Worm (Caenorhabditis elegans): Measurements from ENCODE around the gene mtcu-2.
"Not testable (repeated sequence)": the region's sequence is repeated elsewhere in the genome, so short reads cannot be mapped to it uniquely, and the experiment has no call there.

The mtcu-2 gene

DNA sequence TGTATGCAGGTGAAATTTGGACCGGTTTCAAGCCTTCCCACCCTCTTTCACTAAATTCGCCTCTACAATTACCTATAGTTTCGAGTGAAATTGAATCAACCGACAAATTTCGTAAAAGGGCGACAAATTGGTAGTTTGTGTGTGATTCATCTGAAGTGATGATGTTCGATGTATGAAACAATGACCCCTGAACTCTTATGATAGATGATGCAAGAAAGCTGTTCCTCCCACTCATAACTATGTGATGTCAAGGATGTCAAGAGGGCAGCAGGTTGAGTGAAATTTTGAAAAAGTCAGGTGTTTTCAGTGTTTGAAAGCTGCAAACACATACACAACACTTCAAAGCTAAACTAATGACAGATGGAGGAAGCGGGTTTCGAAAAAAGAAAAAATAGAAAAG lies 20.5 kb downstream of the mtcu-2 start:
- TF ChIP-seq nhr-28 (tag; optimal IDR thresholded peaks at IDR 0.05) (no peak), nhr-11 (tag; optimal IDR thresholded peaks at IDR 0.05) (peak; percentile 47)

DNA sequence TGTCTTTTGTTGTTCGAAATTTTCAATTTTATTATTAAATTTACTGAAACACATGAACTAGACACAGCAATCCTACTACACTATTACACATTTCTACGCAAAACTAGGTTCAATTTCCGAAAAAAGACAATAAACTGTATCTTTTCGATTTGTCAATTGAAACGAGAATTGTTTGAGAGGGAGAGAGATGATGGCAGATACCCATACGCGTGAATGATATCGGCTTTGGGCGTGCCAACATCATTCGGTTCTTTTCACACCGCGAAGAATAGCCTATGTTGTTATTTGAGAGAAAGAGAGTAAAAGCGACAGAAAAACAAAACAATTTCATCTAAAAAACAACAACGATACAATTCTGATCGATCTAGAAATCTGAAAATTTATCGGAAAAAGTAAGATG lies 21.3 kb downstream of the mtcu-2 start:
- TF ChIP-seq nfya-1 (tag; optimal IDR thresholded peaks at IDR 0.05; ENCODE audit: insufficient read depth) (no peak), nhr-25 (tag; optimal IDR thresholded peaks at IDR 0.05) (peak; percentile 2)

DNA sequence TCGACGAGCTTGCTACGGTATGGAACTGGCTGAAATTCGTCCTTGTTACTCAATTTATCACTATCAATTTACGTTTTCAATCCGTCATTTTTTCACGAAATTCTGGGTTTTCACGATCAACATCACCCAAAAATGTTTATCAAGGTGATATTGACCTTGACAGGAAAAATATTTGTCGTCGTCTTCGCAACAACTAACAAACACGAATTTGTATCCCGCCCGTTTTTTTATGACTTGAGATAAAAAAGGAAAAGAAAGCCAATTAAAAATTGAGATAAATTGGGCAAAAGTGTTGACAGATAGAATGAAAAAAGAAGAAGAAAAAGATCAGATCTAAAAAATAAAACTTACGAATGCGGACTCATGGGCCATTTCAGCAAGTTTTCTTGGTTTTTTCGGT lies 22.1 kb downstream of the mtcu-2 start:
- TF ChIP-seq nhr-25 (tag; optimal IDR thresholded peaks at IDR 0.05) (peak; percentile 32), ZK546.5 (tag; optimal IDR thresholded peaks at IDR 0.05) (no peak), elt-2 (tag; optimal IDR thresholded peaks at IDR 0.05) (no peak), nhr-67 (tag; optimal IDR thresholded peaks at IDR 0.05) (no peak), nhr-11 (tag; optimal IDR thresholded peaks at IDR 0.05) (no peak), nhr-77 (tag; optimal IDR thresholded peaks at IDR 0.05) (no peak), ztf-11 (tag; optimal IDR thresholded peaks at IDR 0.05) (no peak), elt-1 (tag; optimal IDR thresholded peaks at IDR 0.05) (no peak), nhr-23 (tag; optimal IDR thresholded peaks at IDR 0.05) (peak; percentile 5), nfya-1 (tag; optimal IDR thresholded peaks at IDR 0.05; ENCODE audit: insufficient read depth) (no peak), snpc-4 (tag; optimal IDR thresholded peaks at IDR 0.05) (no peak), nhr-43 (tag; optimal IDR thresholded peaks at IDR 0.05; ENCODE audit: poor library complexity, severe bottlenecking) (no peak), mml-1 (tag; optimal IDR thresholded peaks at IDR 0.05) (no peak), ceh-28 (tag; optimal IDR thresholded peaks at IDR 0.05) (no peak), ama-1 (optimal IDR thresholded peaks at IDR 0.05) (no peak)

DNA sequence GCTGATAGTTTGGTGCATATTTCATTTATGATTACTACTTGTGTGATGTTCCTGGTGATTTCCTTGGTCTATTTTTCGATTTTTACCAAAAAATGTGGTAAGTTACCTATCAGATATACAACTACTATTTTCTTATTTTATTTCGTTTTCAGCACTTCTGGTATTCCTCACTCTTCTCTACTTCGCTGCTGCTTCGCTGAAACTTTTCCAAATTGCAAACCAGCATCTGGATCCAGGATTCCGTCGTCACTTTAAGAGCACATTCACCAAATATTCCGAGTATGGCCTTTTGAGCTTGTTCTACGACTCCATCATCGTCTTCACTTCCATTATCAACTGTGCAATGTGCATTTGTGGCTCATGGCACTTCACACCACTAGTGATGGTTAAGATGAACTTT lies 24.5 kb downstream of the mtcu-2 start:
- TF ChIP-seq pha-4 (tag; optimal IDR thresholded peaks at IDR 0.05), result no peak
- TF ChIP-seq nfya-1 (tag; optimal IDR thresholded peaks at IDR 0.05; ENCODE audit: insufficient read depth), result no peak
- no peak for TF ChIP-seq unc-39 (tag; optimal IDR thresholded peaks at IDR 0.05)
- TF ChIP-seq R02D3.7 (tag; optimal IDR thresholded peaks at IDR 0.05), result no peak
- no peak for TF ChIP-seq ama-1 (optimal IDR thresholded peaks at IDR 0.05)
- TF ChIP-seq nhr-77 (tag; optimal IDR thresholded peaks at IDR 0.05), result no peak
- TF ChIP-seq ceh-16 (tag; optimal IDR thresholded peaks at IDR 0.05), result no peak
- TF ChIP-seq tbx-2 (tag; optimal IDR thresholded peaks at IDR 0.05), result no peak
- no peak for TF ChIP-seq ztf-4 (tag; optimal IDR thresholded peaks at IDR 0.05)
- TF ChIP-seq skn-1 (tag; optimal IDR thresholded peaks at IDR 0.05), result no peak
- no peak for TF ChIP-seq lin-39 (tag; optimal IDR thresholded peaks at IDR 0.05)
- no peak for TF ChIP-seq nhr-67 (tag; optimal IDR thresholded peaks at IDR 0.05)
- TF ChIP-seq nhr-11 (tag; optimal IDR thresholded peaks at IDR 0.05), result no peak

DNA sequence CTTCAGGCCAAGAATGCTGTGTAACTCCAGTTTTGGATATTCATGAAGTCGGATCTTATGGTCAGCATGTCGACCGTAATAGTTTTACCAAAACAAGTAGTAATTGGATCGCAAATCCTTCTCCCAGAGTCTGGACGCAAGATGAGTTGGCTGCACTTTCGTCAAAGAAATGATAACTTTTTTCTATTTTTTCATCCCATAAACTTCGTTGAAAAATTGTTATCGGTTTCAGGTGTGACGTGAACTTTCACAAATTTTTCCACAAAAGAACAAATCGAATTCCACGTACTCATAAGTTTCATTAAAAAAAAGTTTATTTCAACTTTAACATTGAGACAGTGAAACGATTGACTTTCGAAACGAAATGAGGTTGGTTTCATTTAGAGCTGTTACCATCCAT lies 25.1 kb downstream of the mtcu-2 start, which contains the start of gene ZK892.5:
Gene ZK892.5, plus strand, starts transcription at position 301 of the 400 bp plus-strand sequence.
- no peak for TF ChIP-seq unc-39 (tag; optimal IDR thresholded peaks at IDR 0.05)
- TF ChIP-seq snpc-4 (tag; optimal IDR thresholded peaks at IDR 0.05), result no peak
- TF ChIP-seq mdl-1 (tag; optimal IDR thresholded peaks at IDR 0.05), result no peak
- no peak for TF ChIP-seq ceh-28 (tag; optimal IDR thresholded peaks at IDR 0.05)
- no peak for TF ChIP-seq fkh-2 (tag; optimal IDR thresholded peaks at IDR 0.05)
- TF ChIP-seq pqm-1 (tag; optimal IDR thresholded peaks at IDR 0.05), result no peak
- TF ChIP-seq pha-4 (tag; optimal IDR thresholded peaks at IDR 0.05), result no peak
- no peak for TF ChIP-seq tbx-2 (tag; optimal IDR thresholded peaks at IDR 0.05)
- TF ChIP-seq nhr-28 (tag; optimal IDR thresholded peaks at IDR 0.05), result no peak
- no peak for TF ChIP-seq unc-62 (GFP tag; optimal IDR thresholded peaks at IDR 0.05)
- TF ChIP-seq eor-1 (tag; optimal IDR thresholded peaks at IDR 0.05), result no peak
- no peak for TF ChIP-seq nhr-237 (tag; optimal IDR thresholded peaks at IDR 0.05)
- no peak for TF ChIP-seq elt-2 (tag; optimal IDR thresholded peaks at IDR 0.05)
- TF ChIP-seq nhr-77 (tag; optimal IDR thresholded peaks at IDR 0.05), result no peak

DNA sequence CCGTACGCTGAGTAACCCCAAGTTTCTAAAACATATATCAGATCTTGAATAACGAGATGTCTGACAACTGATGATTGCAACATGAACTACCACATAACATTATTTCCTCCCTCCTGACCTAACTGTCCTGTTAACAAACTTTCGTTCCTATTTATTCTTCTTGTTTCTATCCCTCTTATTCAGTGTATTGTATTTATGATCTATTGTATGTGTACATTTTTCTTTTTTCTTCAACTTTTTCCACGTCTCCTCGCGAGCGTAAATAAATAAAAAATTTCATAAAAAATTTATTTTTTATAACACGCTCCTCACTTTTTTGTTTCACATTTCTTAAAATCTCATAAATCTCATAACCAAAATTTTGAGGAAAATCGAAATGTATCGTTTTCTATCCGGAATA lies 26.7 kb downstream of the mtcu-2 start, which contains the start of gene ZK892.4:
Gene ZK892.4, plus strand, starts transcription at position 301 of the 400 bp plus-strand sequence.
- not testable (repeated sequence) for TF ChIP-seq ZK546.5, fos-1, jun-1 (tag; optimal IDR thresholded peaks at IDR 0.05)
